Fruit fly (Drosophila melanogaster) whole organism: Measurements from ENCODE around the gene CG31815.

Experiments used
- CG8478 ChIP-seq: fragments of >200 bp; optimal IDR thresholded peaks from 2 replicates; lab custom pipeline; 2018; ENCODE audit warnings: inconsistent platforms
- Dll ChIP-seq: fragments of >200 bp; optimal IDR thresholded peaks from 2 replicates; lab custom pipeline; 2017
- EcR ChIP-seq, 2 experiments: fragments of >200 bp; optimal IDR thresholded peaks; 2 replicates each; lab custom pipeline; 2017; ENCODE audit warnings: missing biosample characterization in 2 of 2, missing genetic modification characterization in 2 of 2, missing genetic modification reagents in 2 of 2
- pan ChIP-seq: fragments of >200 bp; optimal IDR thresholded peaks from 2 replicates; lab custom pipeline; 2017
- psq ChIP-seq: fragments of >200 bp; optimal IDR thresholded peaks from 2 replicates; lab custom pipeline; 2017
- usp ChIP-seq: fragments of >200 bp; optimal IDR thresholded peaks from 2 replicates; lab custom pipeline; 2017; ENCODE audit warnings: missing biosample characterization, missing genetic modification characterization, mixed read lengths

The CG31815 gene

dm6 chr2L:16595938-16596337 lies 9.7 kb upstream of the CG31815 start:
- TF ChIP-seq pan (lab: Kevin White, UChicago) (no peak), Dll (lab: Kevin White, UChicago) (no peak), usp (no peak)

dm6 chr2L:16597798-16598737 lies 7.6 kb upstream of the CG31815 start:
- TF ChIP-seq Dll (lab: Kevin White, UChicago) (no peak), CG8478 (lab: Kevin White, UChicago) (no peak), EcR (GFP tag; optimal IDR thresholded peaks at IDR 0.05; lab: Kevin White, UChicago) (no peak), psq (no peak), usp (no peak), pan (lab: Kevin White, UChicago) (no peak)

- no peak for TF ChIP-seq Dll (lab: Kevin White, UChicago)
- TF ChIP-seq pan (lab: Kevin White, UChicago) = no peak
- TF ChIP-seq EcR (GFP tag; optimal IDR thresholded peaks at IDR 0.05; lab: Kevin White, UChicago) = no peak
Measured at dm6 chr2L:16598738-16599124, 6.9 kb upstream of the CG31815 start.

- TF ChIP-seq pan (lab: Kevin White, UChicago) (no peak), psq (no peak), usp (no peak), EcR (GFP tag; optimal IDR thresholded peaks at IDR 0.05; lab: Kevin White, UChicago) (no peak), CG8478 (lab: Kevin White, UChicago) (no peak)
Measured at dm6 chr2L:16601515-16602026, 4.1 kb upstream of the CG31815 start.

dm6 chr2L:16602305-16602704 lies 3.3 kb upstream of the CG31815 start:
- TF ChIP-seq Dll (lab: Kevin White, UChicago) (no peak), psq (no peak), EcR (GFP tag; optimal IDR thresholded peaks at IDR 0.05; lab: Kevin White, UChicago) (no peak), usp (no peak), CG8478 (lab: Kevin White, UChicago) (no peak), pan (lab: Kevin White, UChicago) (no peak)

- TF ChIP-seq pan (lab: Kevin White, UChicago) (no peak), Dll (lab: Kevin White, UChicago) (no peak), EcR (GFP tag; optimal IDR thresholded peaks at IDR 0.05; lab: Kevin White, UChicago) (no peak), psq (no peak), CG8478 (lab: Kevin White, UChicago) (no peak), usp (no peak)
Measured at dm6 chr2L:16607070-16607469, 1.4 kb downstream of the CG31815 start, which contains the start of gene CG4631. CG4631 (plus strand) TSS chr2L:16607370.

- TF ChIP-seq usp (no peak), Dll (lab: Kevin White, UChicago) (no peak), pan (lab: Kevin White, UChicago) (no peak), psq (no peak), CG8478 (lab: Kevin White, UChicago) (no peak), EcR (GFP tag; optimal IDR thresholded peaks at IDR 0.05; lab: Kevin White, UChicago) (no peak)
Measured at dm6 chr2L:16616282-16616681, 10.7 kb downstream of the CG31815 start.

dm6 chr2L:16618929-16619328 lies 13.3 kb downstream of the CG31815 start:
- TF ChIP-seq CG8478 (lab: Kevin White, UChicago) (no peak), pan (lab: Kevin White, UChicago) (no peak)

- TF ChIP-seq CG8478 (lab: Kevin White, UChicago) (no peak), Dll (lab: Kevin White, UChicago) (no peak), EcR (GFP tag; optimal IDR thresholded peaks at IDR 0.05; lab: Kevin White, UChicago) (no peak), psq (no peak), usp (no peak), pan (lab: Kevin White, UChicago) (no peak)
Measured at dm6 chr2L:16620384-16620908, 14.8 kb downstream of the CG31815 start.

- TF ChIP-seq Dll (lab: Kevin White, UChicago) = no peak
- no peak for TF ChIP-seq usp
- TF ChIP-seq CG8478 (lab: Kevin White, UChicago) = no peak
- no peak for TF ChIP-seq psq
- TF ChIP-seq pan (lab: Kevin White, UChicago) = no peak
- TF ChIP-seq EcR (GFP tag; optimal IDR thresholded peaks at IDR 0.05; lab: Kevin White, UChicago) = no peak
Measured at dm6 chr2L:16621460-16621859, 15.8 kb downstream of the CG31815 start.

dm6 chr2L:16622162-16622561 lies 16.5 kb downstream of the CG31815 start:
- TF ChIP-seq EcR (GFP tag; optimal IDR thresholded peaks at IDR 0.05; lab: Kevin White, UChicago) (no peak), psq (no peak), CG8478 (lab: Kevin White, UChicago) (no peak), usp (no peak), pan (lab: Kevin White, UChicago) (no peak), Dll (lab: Kevin White, UChicago) (no peak)

- no peak for TF ChIP-seq pan (lab: Kevin White, UChicago)
- TF ChIP-seq CG8478 (lab: Kevin White, UChicago) = no peak
- no peak for TF ChIP-seq EcR (GFP tag; optimal IDR thresholded peaks at IDR 0.05; lab: Kevin White, UChicago)
- TF ChIP-seq psq = no peak
- TF ChIP-seq usp = no peak
- TF ChIP-seq Dll (lab: Kevin White, UChicago) = no peak
Measured at dm6 chr2L:16627948-16628347, 22.3 kb downstream of the CG31815 start.
